Worm (Caenorhabditis elegans) whole organism, late embryonic: ENCODE data around the gene T01B6.1.

ENCODE experiments used
- C38D4.7 ChIP-seq: fragments of 200-800 bp; sonication (Bioruptor generic); optimal IDR thresholded peaks from 2 replicates; lab custom pipeline; 2018; ENCODE audit warnings: mild to moderate bottlenecking, missing genetic modification characterization, moderate library complexity, missing compliant biosample characterization
- K02D7.2 ChIP-seq: sonication (generic microtip); optimal IDR thresholded peaks from 2 replicates; lab custom pipeline; 2017; ENCODE audit warnings: mild to moderate bottlenecking, missing genetic modification characterization, missing compliant biosample characterization
- K09A11.1 ChIP-seq: sonication (generic microtip); optimal IDR thresholded peaks from 2 replicates; lab custom pipeline; 2017; ENCODE audit warnings: antibody characterized with exemption, mild to moderate bottlenecking, missing genetic modification characterization, missing compliant biosample characterization; ENCODE audit not compliant: insufficient read depth
- ahr-1 ChIP-seq: sonication (generic microtip); optimal IDR thresholded peaks from 2 replicates; lab custom pipeline; 2016; ENCODE audit warnings: missing genetic modification characterization, missing compliant biosample characterization
- ceh-14 ChIP-seq: sonication (generic microtip); optimal IDR thresholded peaks from 2 replicates; lab custom pipeline; 2016; ENCODE audit warnings: missing genotype, missing genetic modification characterization, missing compliant biosample characterization
- ceh-18 ChIP-seq: sonication (generic microtip); optimal IDR thresholded peaks from 2 replicates; lab custom pipeline; 2016; ENCODE audit warnings: missing genetic modification characterization, missing compliant biosample characterization
- ceh-2 ChIP-seq: sonication (generic microtip); optimal IDR thresholded peaks from 2 replicates; lab custom pipeline; 2016; ENCODE audit warnings: missing genotype, missing genetic modification characterization, missing compliant biosample characterization
- ceh-30 ChIP-seq: fragments of 150-350 bp; optimal IDR thresholded peaks from 2 replicates; lab custom pipeline; 2014; ENCODE audit warnings: missing biosample characterization, missing genetic modification characterization
- ceh-34 ChIP-seq: sonication (generic microtip); optimal IDR thresholded peaks from 2 replicates; lab custom pipeline; 2016; ENCODE audit warnings: mild to moderate bottlenecking, missing genetic modification characterization, missing compliant biosample characterization
- ceh-6 ChIP-seq: fragments of 200-800 bp; sonication (Bioruptor generic); optimal IDR thresholded peaks from 2 replicates; lab custom pipeline; 2018; ENCODE audit warnings: mild to moderate bottlenecking, missing genetic modification characterization, missing compliant biosample characterization
- ceh-9 ChIP-seq: sonication (generic microtip); optimal IDR thresholded peaks from 2 replicates; lab custom pipeline; 2016; ENCODE audit warnings: mild to moderate bottlenecking, missing genetic modification characterization, inconsistent platforms, missing compliant biosample characterization
- che-1 ChIP-seq: sonication (generic microtip); optimal IDR thresholded peaks from 2 replicates; lab custom pipeline; 2016; ENCODE audit warnings: mild to moderate bottlenecking, missing genetic modification characterization, missing compliant biosample characterization
- hlh-15 ChIP-seq: sonication (generic microtip); optimal IDR thresholded peaks from 2 replicates; lab custom pipeline; 2016; ENCODE audit warnings: missing genetic modification characterization, missing compliant biosample characterization
- hlh-6 ChIP-seq: sonication (generic microtip); optimal IDR thresholded peaks from 2 replicates; lab custom pipeline; 2016; ENCODE audit warnings: missing genotype, missing genetic modification characterization, missing compliant biosample characterization
- lim-6 ChIP-seq: sonication (generic microtip); optimal IDR thresholded peaks from 2 replicates; lab custom pipeline; 2016; ENCODE audit warnings: missing genetic modification characterization, missing compliant biosample characterization
- lin-11 ChIP-seq: fragments of 200-800 bp; sonication (Bioruptor generic); optimal IDR thresholded peaks from 2 replicates; lab custom pipeline; 2018; ENCODE audit warnings: mild to moderate bottlenecking, missing genetic modification characterization, missing compliant biosample characterization
- mec-3 ChIP-seq: sonication (generic microtip); optimal IDR thresholded peaks from 2 replicates; lab custom pipeline; 2016; ENCODE audit warnings: borderline replicate concordance, missing genetic modification characterization, missing compliant biosample characterization
- nhr-11 ChIP-seq: fragments of 150-350 bp; optimal IDR thresholded peaks from 2 replicates; lab custom pipeline; 2014; ENCODE audit warnings: missing biosample characterization, missing genetic modification characterization
- npax-4 ChIP-seq: sonication (generic microtip); optimal IDR thresholded peaks from 2 replicates; lab custom pipeline; 2016; ENCODE audit warnings: missing genetic modification characterization, missing compliant biosample characterization
- pha-2 ChIP-seq: sonication (generic microtip); optimal IDR thresholded peaks from 2 replicates; lab custom pipeline; 2017; ENCODE audit warnings: mild to moderate bottlenecking, missing genetic modification characterization, missing compliant biosample characterization
- pha-4 ChIP-seq: fragments of 150-350 bp; optimal IDR thresholded peaks from 2 replicates; lab custom pipeline; 2018; ENCODE audit warnings: missing biosample characterization, missing genetic modification reagents, missing genetic modification characterization
- pros-1 ChIP-seq: fragments of 150-350 bp; optimal IDR thresholded peaks from 2 replicates; lab custom pipeline; 2014; ENCODE audit warnings: missing biosample characterization, missing genetic modification reagents, missing genetic modification characterization
- sdc-2 ChIP-seq: sonication (generic microtip); optimal IDR thresholded peaks from 2 replicates; lab custom pipeline; 2016; ENCODE audit warnings: missing genotype, missing genetic modification characterization, missing compliant biosample characterization
- sox-2 ChIP-seq: fragments of 200-800 bp; sonication (Bioruptor generic); IDR thresholded peaks from 2 replicates; pipeline ENCODE4 v1.3.6; 2022; ENCODE audit warnings: missing genetic modification reagents, missing genetic modification characterization, missing compliant biosample characterization
- sox-4 ChIP-seq: sonication (generic microtip); optimal IDR thresholded peaks from 2 replicates; lab custom pipeline; 2017; ENCODE audit warnings: mild to moderate bottlenecking, missing genetic modification characterization, inconsistent platforms, missing compliant biosample characterization
- tbx-2 ChIP-seq: sonication (generic microtip); optimal IDR thresholded peaks from 2 replicates; lab custom pipeline; 2016; ENCODE audit warnings: missing genetic modification characterization, missing compliant biosample characterization
- tbx-7 ChIP-seq: sonication (generic microtip); optimal IDR thresholded peaks from 2 replicates; lab custom pipeline; 2016; ENCODE audit warnings: missing genotype, missing genetic modification characterization, missing compliant biosample characterization
- unc-86 ChIP-seq: sonication (generic microtip); optimal IDR thresholded peaks from 2 replicates; lab custom pipeline; 2016; ENCODE audit warnings: missing genetic modification characterization, missing compliant biosample characterization
- zip-5 ChIP-seq: sonication (generic microtip); optimal IDR thresholded peaks from 2 replicates; lab custom pipeline; 2016; ENCODE audit warnings: missing genetic modification characterization, missing compliant biosample characterization
- ztf-16 ChIP-seq: sonication (generic microtip); optimal IDR thresholded peaks from 2 replicates; lab custom pipeline; 2017; ENCODE audit warnings: missing genetic modification characterization, missing compliant biosample characterization

The T01B6.1 gene

DNA sequence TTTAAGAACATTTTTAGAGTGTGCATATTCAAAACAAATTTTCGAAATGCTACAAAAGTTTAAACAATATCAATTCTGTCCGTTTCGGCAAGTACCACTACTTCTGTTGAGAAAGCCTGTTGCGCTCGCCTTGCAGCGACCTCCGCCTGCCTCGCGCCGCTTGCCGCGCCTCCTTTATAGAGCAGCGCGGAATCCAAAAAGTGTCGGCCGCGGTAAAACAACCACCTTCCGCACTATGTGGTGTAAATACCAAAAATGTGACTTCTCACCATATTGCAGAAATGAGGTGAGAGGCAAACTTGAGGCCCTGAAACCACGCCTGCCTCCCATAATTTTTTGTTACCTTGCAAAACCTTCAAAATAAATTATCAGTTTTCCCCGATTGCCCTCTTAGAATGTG, 17.4 kb downstream of the T01B6.1 start:
- TF ChIP-seq npax-4 (tag; lab: Kevin White, UChicago) (no peak), K09A11.1 (tag; lab: Kevin White, UChicago) (no peak)

DNA sequence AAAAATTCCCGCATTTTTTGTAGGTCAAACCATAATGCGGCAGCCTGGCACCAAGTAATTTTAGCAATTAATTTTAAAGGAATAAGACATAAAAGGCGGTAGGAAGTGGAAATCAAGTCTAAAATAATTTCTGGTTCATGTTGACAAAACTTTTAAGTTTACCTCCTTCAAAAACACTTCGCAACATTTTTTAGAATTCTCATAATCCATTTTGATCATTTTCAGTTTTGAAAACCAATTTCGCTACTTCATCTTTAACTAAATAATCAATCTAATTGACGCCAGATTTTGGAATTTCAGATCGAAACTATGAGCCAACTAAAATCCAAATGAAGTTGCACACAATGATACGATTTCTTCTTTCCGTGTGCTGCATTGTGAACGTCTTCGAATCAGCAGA, 24.3 kb downstream of the T01B6.1 start, which contains the start of gene lgc-40:
Gene lgc-40, plus strand, starts transcription at position 301 of the 400 bp plus-strand sequence.
- no peak for TF ChIP-seq mec-3 (tag; lab: Kevin White, UChicago)
- no peak for TF ChIP-seq nhr-11
- no peak for TF ChIP-seq ceh-18 (tag; lab: Kevin White, UChicago)
- no peak for TF ChIP-seq sdc-2 (tag; lab: Kevin White, UChicago)
- no peak for TF ChIP-seq ceh-6 (GFP tag; lab: Kevin White, UChicago)
- no peak for TF ChIP-seq unc-86 (tag; lab: Kevin White, UChicago)
- no peak for TF ChIP-seq C38D4.7 (GFP tag; lab: Kevin White, UChicago)
- TF ChIP-seq pha-2 (tag; lab: Kevin White, UChicago) = no peak
- TF ChIP-seq ceh-9 (tag; lab: Kevin White, UChicago) = no peak
- no peak for TF ChIP-seq hlh-6 (tag; lab: Kevin White, UChicago)

DNA sequence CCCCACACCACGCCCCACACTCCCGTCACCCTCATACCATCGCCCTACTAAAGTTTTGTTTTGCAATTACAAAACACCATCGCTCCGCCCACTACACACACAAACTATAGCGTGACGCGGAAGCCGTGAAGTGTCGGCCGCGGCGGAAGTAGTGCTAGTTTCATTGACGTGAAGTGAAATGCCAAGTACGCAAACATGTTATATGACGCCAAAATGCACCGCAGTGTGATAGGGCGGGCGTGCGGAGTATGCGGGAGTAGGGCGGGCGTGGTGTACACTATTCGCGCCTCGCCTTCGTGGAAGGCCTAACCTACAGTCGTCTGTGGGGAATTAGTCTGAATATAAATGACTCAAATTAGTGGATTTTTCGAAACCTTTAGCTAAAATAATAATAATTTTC, 27.4 kb downstream of the T01B6.1 start:
- TF ChIP-seq unc-86 (tag; lab: Kevin White, UChicago) = no peak
- no peak for TF ChIP-seq npax-4 (tag; lab: Kevin White, UChicago)
- TF ChIP-seq ztf-16 (tag; lab: Kevin White, UChicago) = no peak
- no peak for TF ChIP-seq tbx-2 (tag; lab: Kevin White, UChicago)
- no peak for TF ChIP-seq tbx-7 (tag; lab: Kevin White, UChicago)
- no peak for TF ChIP-seq pha-4 (tag; lab: Kevin White, UChicago)
- no peak for TF ChIP-seq sox-2 (GFP tag; lab: Robert Waterston, UW)
- TF ChIP-seq hlh-15 = no peak
- TF ChIP-seq ceh-14 = no peak
- TF ChIP-seq lin-11 (tag; lab: Kevin White, UChicago) = no peak
- no peak for TF ChIP-seq K02D7.2 (tag; lab: Kevin White, UChicago)
- no peak for TF ChIP-seq sox-4 (tag; lab: Kevin White, UChicago)
- TF ChIP-seq pros-1 (tag; lab: Kevin White, UChicago) = no peak
- no peak for TF ChIP-seq nhr-11

DNA sequence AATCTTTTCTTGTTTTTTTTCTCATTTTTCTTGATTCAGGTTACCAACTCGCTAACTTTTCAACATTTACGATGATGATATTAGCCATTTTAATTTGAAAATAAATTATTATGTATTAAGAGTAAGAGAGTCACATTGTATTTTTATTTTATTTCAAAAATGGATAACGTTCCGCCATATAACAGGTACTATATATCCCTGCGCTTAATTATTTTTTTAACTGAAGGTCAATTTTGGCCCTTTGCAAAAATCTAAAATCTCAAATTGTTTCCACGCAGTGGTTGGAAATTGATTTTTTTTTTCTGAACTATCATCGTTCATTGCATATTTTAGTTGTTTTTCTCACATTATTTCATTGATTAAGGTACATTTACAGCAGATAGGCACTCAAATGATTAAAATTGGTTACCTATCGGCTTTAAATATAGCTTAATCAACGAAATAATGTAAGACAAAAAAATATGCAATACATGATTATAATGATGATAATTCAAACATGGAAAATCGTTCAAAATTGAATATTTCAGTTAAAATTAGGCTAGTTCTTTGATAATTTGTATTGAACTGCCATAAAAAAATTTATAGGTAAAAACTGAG, 29.3 kb downstream of the T01B6.1 start:
- TF ChIP-seq sdc-2 (tag; lab: Kevin White, UChicago) = peak; percentile 97
- no peak for TF ChIP-seq K09A11.1 (tag; lab: Kevin White, UChicago)
- TF ChIP-seq ahr-1 (tag; lab: Kevin White, UChicago) = no peak
- TF ChIP-seq lim-6 (tag; lab: Kevin White, UChicago) = no peak
- TF ChIP-seq ceh-34 (tag; lab: Kevin White, UChicago) = no peak
- TF ChIP-seq ceh-30 = no peak

DNA sequence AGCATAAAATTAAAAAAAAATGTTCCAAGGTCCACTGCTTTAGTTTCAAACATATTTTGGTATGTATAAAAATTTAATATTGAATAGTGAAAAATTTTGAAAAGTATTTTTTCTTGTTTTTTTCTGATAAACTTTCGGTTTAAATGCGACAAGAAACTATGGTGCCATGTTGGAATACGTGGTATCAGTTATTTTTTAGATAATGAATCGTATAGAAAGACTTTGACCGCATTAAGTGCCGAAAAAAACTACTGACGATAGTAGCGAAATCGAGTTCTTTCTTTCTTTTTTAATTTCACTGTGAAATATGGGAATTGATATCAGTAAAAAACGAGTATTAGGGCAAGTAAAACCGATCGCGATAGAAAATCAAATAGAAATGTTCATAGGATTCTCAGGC, 30.4 kb downstream of the T01B6.1 start, which contains the start of gene T24D8.6:
Gene T24D8.6, minus strand, starts transcription at position 101 of the 400 bp plus-strand sequence.
- TF ChIP-seq ahr-1 (tag; lab: Kevin White, UChicago) (no peak), ceh-2 (tag; lab: Kevin White, UChicago) (no peak), zip-5 (tag; lab: Kevin White, UChicago) (no peak), che-1 (tag; lab: Kevin White, UChicago) (no peak)
